Worm (Caenorhabditis elegans): ENCODE measurements around the gene T22E5.1.

T22E5.1 gene

DNA sequence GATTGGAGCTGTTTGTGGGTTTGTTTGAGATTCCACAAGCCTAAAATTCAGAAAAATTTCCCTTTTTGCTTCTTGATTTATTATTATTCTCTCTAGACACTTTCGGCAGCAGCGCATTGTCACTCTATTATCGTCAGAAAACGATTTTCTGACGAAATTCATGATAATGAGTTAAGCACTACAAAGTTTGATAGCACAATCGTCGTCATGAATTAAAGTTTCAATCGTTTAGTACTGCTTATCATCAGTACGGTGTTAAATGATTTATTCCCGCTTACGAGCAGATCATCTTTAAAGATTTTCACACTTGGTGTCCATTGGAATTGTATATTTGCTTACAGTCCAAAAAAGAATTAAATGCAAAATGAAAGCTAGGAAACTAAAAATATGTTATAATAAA lies 16.9 kb downstream of the T22E5.1 start:
- TF ChIP-seq daf-16 (GFP tag; optimal IDR thresholded peaks at IDR 0.05), result no peak
- TF ChIP-seq daf-16 (tag; optimal IDR thresholded peaks at IDR 0.05), result peak; percentile 39
- peak; percentile 22 for TF ChIP-seq dve-1 (tag; optimal IDR thresholded peaks at IDR 0.05; ENCODE audit: insufficient read depth)
- TF ChIP-seq dpl-1 (GFP tag; optimal IDR thresholded peaks at IDR 0.05), result no peak
- peak; percentile 44; the same call in 1 of the 2 replicates for TF ChIP-seq dmd-6 (GFP tag; IDR thresholded peaks at IDR 0.05)
- no peak for TF ChIP-seq R02D3.7 (tag; optimal IDR thresholded peaks at IDR 0.05)
- TF ChIP-seq hlh-11 (tag; optimal IDR thresholded peaks at IDR 0.05), result peak; percentile 23
- no peak for TF ChIP-seq lin-29 (GFP tag; IDR thresholded peaks at IDR 0.05)
- peak; percentile 73 for TF ChIP-seq nhr-28 (tag; optimal IDR thresholded peaks at IDR 0.05)
- peak; percentile 79 for TF ChIP-seq pqm-1 (tag; optimal IDR thresholded peaks at IDR 0.05)
- TF ChIP-seq hmg-1.1 (GFP tag; IDR thresholded peaks at IDR 0.05), result no peak

DNA sequence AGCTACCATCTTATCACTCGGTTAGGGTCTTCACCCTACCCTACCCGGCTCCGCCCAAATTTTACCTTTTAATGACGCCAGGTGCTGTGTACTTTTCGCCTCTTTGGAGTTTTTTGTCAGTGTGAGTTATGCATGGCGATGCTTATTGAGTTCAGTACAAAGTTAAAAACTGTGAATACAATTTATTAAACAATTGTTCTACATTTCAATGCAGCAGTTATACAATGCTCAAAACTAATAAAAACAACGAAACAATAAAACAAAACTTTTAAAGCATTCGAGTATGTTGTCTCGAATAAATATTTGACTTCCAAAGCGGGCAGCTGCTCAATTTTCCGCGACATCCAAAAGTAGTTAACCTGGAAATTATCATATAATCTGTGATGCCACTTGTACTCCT lies 17.8 kb downstream of the T22E5.1 start, which contains the start of gene ctsa-2:
Gene ctsa-2 (minus strand): TSS at position 101 of the 400 bp plus-strand sequence.
- no peak for TF ChIP-seq skn-1 (tag; optimal IDR thresholded peaks at IDR 0.05)

DNA sequence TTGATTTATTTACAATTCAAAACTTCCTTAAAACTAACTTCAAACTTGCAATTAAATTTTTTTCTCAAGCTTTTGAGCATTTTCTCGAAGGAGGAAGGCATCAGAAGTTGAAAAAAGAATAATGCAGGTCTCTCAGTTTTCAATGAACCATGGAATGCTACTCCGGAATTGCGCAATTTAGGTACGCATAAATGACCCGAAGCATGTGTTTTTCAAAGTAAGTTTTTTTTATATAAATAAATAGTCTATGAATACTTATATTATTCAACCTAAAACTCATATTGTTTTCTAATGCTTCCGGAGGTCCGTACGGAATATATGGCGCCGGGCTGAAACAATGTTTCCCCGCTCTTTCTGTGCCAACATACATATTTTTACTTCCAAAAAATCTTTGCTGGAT lies 21.0 kb downstream of the T22E5.1 start, which contains the start of gene K10C2.2:
Gene K10C2.2 (minus strand): TSS at position 101 of the 400 bp plus-strand sequence.
- TF ChIP-seq ctbp-1 (GFP tag; IDR thresholded peaks at IDR 0.05), result no peak
- no peak for TF ChIP-seq lin-39 (tag; optimal IDR thresholded peaks at IDR 0.05)
- TF ChIP-seq ceh-32 (tag; optimal IDR thresholded peaks at IDR 0.05; ENCODE audit: poor library complexity), result no peak
- TF ChIP-seq ceh-20 (GFP tag; IDR thresholded peaks at IDR 0.05), result no peak
- TF ChIP-seq nhr-76 (tag; optimal IDR thresholded peaks at IDR 0.05), result no peak
- no peak for TF ChIP-seq mes-2 (tag; optimal IDR thresholded peaks at IDR 0.05; ENCODE audit: poor library complexity, severe bottlenecking)
- no peak for TF ChIP-seq nhr-11 (tag; optimal IDR thresholded peaks at IDR 0.05)

DNA sequence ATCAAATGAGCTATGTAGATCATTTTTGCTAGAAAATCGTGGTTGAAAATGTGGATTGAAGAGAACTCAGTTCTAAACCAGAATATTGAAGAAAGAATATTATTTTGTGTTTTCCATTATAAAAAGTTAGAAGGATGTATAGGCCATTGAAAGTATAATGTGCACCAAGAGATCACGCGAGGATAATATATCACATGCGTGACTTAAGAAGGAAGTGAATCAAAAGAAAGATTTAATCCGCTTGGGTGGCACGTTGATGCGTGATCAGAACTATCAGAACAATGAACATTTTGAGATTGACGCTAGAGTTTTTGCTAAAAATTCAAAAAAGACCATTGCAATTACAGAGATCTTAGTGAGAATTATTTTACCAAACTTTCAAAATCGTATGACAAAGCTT lies 23.1 kb downstream of the T22E5.1 start:
- TF ChIP-seq mxl-2 (GFP tag; conservative IDR thresholded peaks at IDR 0.05) (no peak), tra-1 (GFP tag; IDR thresholded peaks at IDR 0.05) (no peak), unc-39 (tag; optimal IDR thresholded peaks at IDR 0.05) (no peak), madf-9 (GFP tag; conservative IDR thresholded peaks at IDR 0.05) (no peak), hlh-11 (tag; optimal IDR thresholded peaks at IDR 0.05) (no peak), hlh-30 (tag; optimal IDR thresholded peaks at IDR 0.05; ENCODE audit: insufficient read depth) (no peak), daf-12 (tag; optimal IDR thresholded peaks at IDR 0.05) (no peak), F44E2.7 (GFP tag; IDR thresholded peaks at IDR 0.05) (no peak), R02D3.7 (tag; optimal IDR thresholded peaks at IDR 0.05) (no peak), lir-3 (tag; optimal IDR thresholded peaks at IDR 0.05) (no peak), Y5F2A.4 (GFP tag; optimal IDR thresholded peaks at IDR 0.05) (no peak), F10B5.3 (tag; optimal IDR thresholded peaks at IDR 0.05) (no peak), ceh-82 (tag; optimal IDR thresholded peaks at IDR 0.05) (no peak), nhr-76 (tag; optimal IDR thresholded peaks at IDR 0.05) (no peak), ztf-11 (tag; optimal IDR thresholded peaks at IDR 0.05) (no peak), lim-7 (GFP tag; IDR thresholded peaks at IDR 0.05) (no peak), ztf-7 (tag; optimal IDR thresholded peaks at IDR 0.05) (no peak), egl-27 (tag; optimal IDR thresholded peaks at IDR 0.05) (no peak)

DNA sequence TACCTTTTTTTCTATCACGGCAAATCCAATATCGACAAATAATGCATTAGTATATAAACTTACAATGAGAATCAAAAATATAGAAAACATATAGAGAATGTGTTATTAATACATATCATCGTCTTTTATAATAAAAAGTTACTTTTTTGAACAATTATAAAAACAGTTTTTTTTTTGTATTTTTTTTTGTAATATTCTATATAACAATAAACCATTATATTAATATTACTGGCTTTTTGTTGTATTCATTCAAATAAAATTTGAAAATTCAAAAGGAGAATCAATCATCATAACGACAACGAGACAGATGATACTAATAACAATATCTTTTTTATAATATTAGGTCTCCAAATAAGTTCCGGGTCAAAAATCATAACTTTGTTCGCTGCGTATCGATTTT lies 24.9 kb downstream of the T22E5.1 start, which contains the start of gene K10C2.8:
Gene K10C2.8 (minus strand): TSS at position 101 of the 400 bp plus-strand sequence.
- TF ChIP-seq lin-38 (GFP tag; IDR thresholded peaks at IDR 0.05) (no peak), egl-27 (tag; optimal IDR thresholded peaks at IDR 0.05) (no peak), pha-4 (GFP tag; IDR thresholded peaks at IDR 0.05) (no peak), pha-4 (tag; optimal IDR thresholded peaks at IDR 0.05) (no peak), vab-7 (GFP tag; IDR thresholded peaks at IDR 0.05) (no peak), hlh-11 (tag; optimal IDR thresholded peaks at IDR 0.05) (no peak), spr-1 (tag; optimal IDR thresholded peaks at IDR 0.05) (no peak), egl-43 (GFP tag; IDR thresholded peaks at IDR 0.05) (no peak), nhr-76 (tag; optimal IDR thresholded peaks at IDR 0.05) (no peak), nhr-237 (tag; optimal IDR thresholded peaks at IDR 0.05) (no peak), mep-1 (tag; optimal IDR thresholded peaks at IDR 0.05) (no peak), aly-2 (tag; optimal IDR thresholded peaks at IDR 0.05) (no peak), zfp-2 (tag; optimal IDR thresholded peaks at IDR 0.05) (no peak)
